Fruit fly (Drosophila melanogaster) whole organism: ENCODE results near the gene CG17298.

Experiments
- CG8478 ChIP-seq: fragments of >200 bp; optimal IDR thresholded peaks from 2 replicates; lab custom pipeline; 2018; ENCODE audit warnings: inconsistent platforms
- Dll ChIP-seq: fragments of >200 bp; optimal IDR thresholded peaks from 2 replicates; lab custom pipeline; 2017
- EcR ChIP-seq, 2 experiments: fragments of >200 bp; optimal IDR thresholded peaks; 2 replicates each; lab custom pipeline; 2017; ENCODE audit warnings: missing biosample characterization in 2 of 2, missing genetic modification characterization in 2 of 2, missing genetic modification reagents in 2 of 2
- pan ChIP-seq: fragments of >200 bp; optimal IDR thresholded peaks from 2 replicates; lab custom pipeline; 2017
- psq ChIP-seq: fragments of >200 bp; optimal IDR thresholded peaks from 2 replicates; lab custom pipeline; 2017
- usp ChIP-seq: fragments of >200 bp; optimal IDR thresholded peaks from 2 replicates; lab custom pipeline; 2017; ENCODE audit warnings: missing biosample characterization, missing genetic modification characterization, mixed read lengths

CG17298 gene

dm6 chr3R:21282897-21283296 is at the start of gene CG17298:
Gene CG17298, plus strand, starts transcription at chr3R:21283197.
- TF ChIP-seq Dll = no peak
- no peak for TF ChIP-seq pan (lab: Kevin White, UChicago)
- no peak for TF ChIP-seq usp (GFP tag; lab: Kevin White, UChicago)
- no peak for TF ChIP-seq psq (lab: Kevin White, UChicago)
- TF ChIP-seq CG8478 (lab: Kevin White, UChicago) = no peak
- no peak for TF ChIP-seq EcR (GFP tag; optimal IDR thresholded peaks at IDR 0.05; lab: Kevin White, UChicago)

- TF ChIP-seq Dll = no peak
- TF ChIP-seq psq (lab: Kevin White, UChicago) = no peak
- TF ChIP-seq EcR (GFP tag; optimal IDR thresholded peaks at IDR 0.05; lab: Kevin White, UChicago) = no peak
- no peak for TF ChIP-seq usp (GFP tag; lab: Kevin White, UChicago)
- TF ChIP-seq pan (lab: Kevin White, UChicago) = no peak
- TF ChIP-seq CG8478 (lab: Kevin White, UChicago) = no peak
Observed at dm6 chr3R:21237099-21237498, 45.9 kb upstream of the CG17298 start, which contains the start of gene e. Gene e, minus strand, starts transcription at chr3R:21237177.

DNA sequence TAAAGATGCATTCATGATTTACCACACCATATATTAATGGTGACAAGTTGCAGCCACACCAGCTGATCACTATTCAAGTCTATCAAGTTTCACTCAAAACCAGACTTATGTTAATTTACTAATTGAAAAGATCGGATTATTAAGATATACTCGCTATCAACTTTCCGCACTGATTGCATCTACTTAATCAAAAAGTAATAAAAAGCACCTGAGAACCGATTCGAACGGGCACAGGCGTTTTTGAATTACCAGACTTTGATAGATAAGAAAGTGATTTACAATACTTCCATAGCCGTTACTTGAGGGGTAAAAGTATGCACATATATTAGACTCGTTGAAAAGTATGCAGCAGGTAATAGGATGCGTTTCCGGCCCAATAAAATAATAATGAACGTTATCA is 41.7 kb upstream of the CG17298 start:
- TF ChIP-seq CG8478 (lab: Kevin White, UChicago) (no peak), usp (GFP tag; lab: Kevin White, UChicago) (no peak), EcR (GFP tag; optimal IDR thresholded peaks at IDR 0.05; lab: Kevin White, UChicago) (no peak), psq (lab: Kevin White, UChicago) (no peak), Dll (no peak), pan (lab: Kevin White, UChicago) (no peak)

DNA sequence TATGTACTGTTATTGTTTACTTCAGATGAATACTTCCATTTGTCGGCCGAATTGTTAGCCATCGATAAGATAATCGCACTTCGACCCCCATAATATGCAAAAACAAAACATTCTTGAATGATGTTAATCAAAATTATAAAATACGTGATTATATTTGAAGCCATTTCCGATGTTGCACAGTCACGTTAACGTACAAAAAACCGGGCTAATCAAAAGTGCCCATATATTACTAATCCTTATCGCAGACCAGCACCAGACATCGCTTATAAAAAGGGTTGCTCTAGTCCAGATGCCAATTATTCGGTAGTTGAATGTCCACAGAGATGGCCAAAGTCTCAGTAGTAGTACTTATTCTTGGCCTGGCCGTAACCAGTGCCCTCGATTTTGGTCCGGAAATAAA is 40.7 kb upstream of the CG17298 start, which contains the start of gene CG5892:
Gene CG5892, plus strand, starts transcription at position 301 of the 400 bp plus-strand sequence.
- no peak for TF ChIP-seq usp (GFP tag; lab: Kevin White, UChicago)
- no peak for TF ChIP-seq pan (lab: Kevin White, UChicago)
- no peak for TF ChIP-seq EcR (GFP tag; optimal IDR thresholded peaks at IDR 0.05; lab: Kevin White, UChicago)
- no peak for TF ChIP-seq CG8478 (lab: Kevin White, UChicago)
- TF ChIP-seq psq (lab: Kevin White, UChicago) = no peak
- no peak for TF ChIP-seq Dll

DNA sequence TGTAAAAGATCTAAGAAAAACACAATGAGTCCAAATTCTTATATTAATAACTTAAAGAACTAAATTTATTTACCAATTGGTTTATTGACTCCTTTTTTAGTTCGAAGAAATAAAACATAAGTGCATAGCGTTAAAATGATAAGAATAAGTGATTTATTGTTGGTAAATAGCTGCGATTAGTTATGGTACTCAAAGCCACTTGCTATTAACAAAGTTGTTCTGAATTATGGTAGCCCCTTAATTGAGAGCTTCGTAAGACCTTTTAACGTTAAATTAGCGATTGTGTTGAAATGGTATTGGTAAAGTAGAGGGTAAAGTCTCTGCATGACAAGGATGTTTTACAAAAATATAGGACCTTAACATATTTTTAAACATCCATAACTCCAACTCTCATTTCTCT is 37.2 kb upstream of the CG17298 start:
- no peak for TF ChIP-seq pan (lab: Kevin White, UChicago)
- TF ChIP-seq usp (GFP tag; lab: Kevin White, UChicago) = no peak
- no peak for TF ChIP-seq CG8478 (lab: Kevin White, UChicago)
- no peak for TF ChIP-seq psq (lab: Kevin White, UChicago)
- TF ChIP-seq Dll = no peak
- TF ChIP-seq EcR (GFP tag; optimal IDR thresholded peaks at IDR 0.05; lab: Kevin White, UChicago) = no peak

DNA sequence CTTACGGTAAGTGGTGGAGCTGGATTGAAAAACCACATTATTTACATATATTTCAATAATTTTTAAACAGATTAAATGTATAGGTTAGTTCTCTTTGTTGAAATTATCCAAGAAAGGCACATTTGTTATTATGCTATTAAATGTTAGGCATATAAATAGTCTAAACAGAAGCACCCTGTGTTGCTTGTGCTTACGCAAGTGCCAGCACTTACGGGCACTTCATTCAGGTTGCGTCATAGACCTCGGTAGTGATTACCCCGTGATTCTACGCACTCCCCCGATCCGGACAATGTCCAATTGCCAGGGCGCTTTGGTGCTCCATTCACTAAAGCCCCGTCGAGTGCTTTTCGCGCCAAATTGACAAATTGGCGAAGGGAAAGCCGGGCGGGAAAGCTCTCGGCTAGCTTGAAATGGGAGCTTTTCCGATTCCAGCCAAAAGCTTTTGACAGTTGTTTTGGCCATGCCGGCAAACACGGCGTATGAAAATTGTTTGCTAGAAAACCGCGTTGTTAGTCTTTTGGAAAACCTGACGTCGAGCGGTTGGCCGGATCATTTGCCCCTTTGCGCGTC is 36.4 kb upstream of the CG17298 start, which contains the start of gene ETHR:
Gene ETHR, plus strand, starts transcription at position 520 of the 570 bp plus-strand sequence.
- TF ChIP-seq psq (lab: Kevin White, UChicago) (no peak), pan (lab: Kevin White, UChicago) (no peak), usp (GFP tag; lab: Kevin White, UChicago) (no peak), EcR (GFP tag; optimal IDR thresholded peaks at IDR 0.05; lab: Kevin White, UChicago) (no peak), Dll (no peak), CG8478 (lab: Kevin White, UChicago) (no peak)

DNA sequence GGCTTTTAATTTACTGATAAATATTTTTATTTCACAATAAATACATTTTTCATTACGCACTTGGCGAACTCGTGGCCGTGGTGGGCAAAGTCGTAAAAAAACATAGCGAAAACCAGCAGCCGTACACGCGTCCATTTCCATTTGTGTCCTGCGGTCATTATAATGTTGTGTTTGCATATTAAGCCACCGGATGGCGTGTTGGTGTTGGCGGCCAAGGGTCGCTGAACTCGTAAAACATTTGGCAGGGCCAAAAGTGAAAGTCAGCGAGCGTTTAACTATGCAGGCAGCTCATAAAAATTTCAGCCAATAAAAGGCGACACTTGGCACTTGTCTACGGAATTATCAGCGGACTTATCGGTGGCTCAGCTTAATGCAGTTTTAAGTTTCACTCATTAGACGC is 30.5 kb upstream of the CG17298 start:
- TF ChIP-seq CG8478 (lab: Kevin White, UChicago) = no peak
- TF ChIP-seq EcR (GFP tag; optimal IDR thresholded peaks at IDR 0.05; lab: Kevin White, UChicago) = no peak
- TF ChIP-seq usp (GFP tag; lab: Kevin White, UChicago) = no peak
- no peak for TF ChIP-seq psq (lab: Kevin White, UChicago)
- no peak for TF ChIP-seq pan (lab: Kevin White, UChicago)
- no peak for TF ChIP-seq Dll

DNA sequence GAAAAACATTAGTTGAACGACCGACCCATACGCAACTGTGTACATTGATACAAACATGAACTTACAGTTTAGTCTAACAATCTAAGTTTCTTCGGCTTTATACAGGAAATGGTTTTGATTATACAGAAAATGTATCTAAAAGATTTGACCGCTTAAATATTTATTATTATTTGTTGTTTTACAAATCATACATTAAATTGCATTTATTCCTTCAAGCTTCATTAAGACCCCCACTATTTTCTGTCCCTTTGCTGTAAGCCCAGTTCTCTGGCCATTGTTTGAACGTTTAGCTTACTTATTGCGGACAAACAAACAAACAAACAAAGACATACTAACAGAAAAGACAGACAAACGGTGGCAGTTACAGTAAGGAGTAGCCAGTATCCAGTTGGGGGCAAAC is 28.7 kb upstream of the CG17298 start:
- TF ChIP-seq Dll (no peak), EcR (GFP tag; optimal IDR thresholded peaks at IDR 0.05; lab: Kevin White, UChicago) (no peak)

DNA sequence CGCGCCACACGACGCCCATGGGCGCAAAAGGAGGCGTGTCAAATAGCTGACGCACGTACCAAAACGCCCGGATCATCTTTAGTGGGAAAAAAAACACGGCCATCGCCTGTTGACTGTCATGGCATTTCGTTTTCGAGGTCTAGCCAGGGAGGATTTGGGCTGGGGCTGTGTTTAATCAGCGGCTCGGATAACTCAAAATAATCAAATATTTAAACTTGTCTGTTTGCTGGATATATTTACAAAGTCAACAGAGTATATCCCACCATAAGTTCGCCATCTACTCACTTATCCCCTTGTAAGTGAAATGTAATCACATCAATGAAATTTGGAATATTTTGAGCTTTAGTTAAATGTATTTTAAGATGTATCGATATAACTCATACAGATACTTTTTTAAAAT is 22.2 kb upstream of the CG17298 start:
- no peak for TF ChIP-seq psq (lab: Kevin White, UChicago)
- TF ChIP-seq EcR (GFP tag; optimal IDR thresholded peaks at IDR 0.05; lab: Kevin White, UChicago) = no peak
- no peak for TF ChIP-seq usp (GFP tag; lab: Kevin White, UChicago)
- TF ChIP-seq Dll = no peak
- no peak for TF ChIP-seq pan (lab: Kevin White, UChicago)
- no peak for TF ChIP-seq CG8478 (lab: Kevin White, UChicago)

DNA sequence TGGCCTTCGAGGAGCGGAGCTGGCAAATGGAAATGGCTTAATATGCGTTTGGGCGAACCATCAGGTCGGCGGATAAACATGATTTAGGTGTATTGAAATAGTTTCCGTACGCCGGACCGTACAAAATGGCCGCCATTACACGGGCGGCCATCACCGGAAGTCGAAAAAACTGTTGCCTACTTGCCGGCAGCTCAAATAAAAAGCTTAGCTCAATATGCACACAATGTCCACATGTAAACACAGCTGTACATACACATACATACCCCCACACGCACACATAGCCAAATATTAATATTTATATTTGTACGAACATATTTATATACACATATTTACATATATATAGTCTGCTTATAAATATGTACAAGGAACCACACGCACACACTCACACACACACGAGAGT is 19.8 kb upstream of the CG17298 start:
- TF ChIP-seq pan (lab: Kevin White, UChicago) = no peak
- no peak for TF ChIP-seq usp (GFP tag; lab: Kevin White, UChicago)
- TF ChIP-seq psq (lab: Kevin White, UChicago) = no peak
- TF ChIP-seq Dll = no peak

- TF ChIP-seq EcR (GFP tag; optimal IDR thresholded peaks at IDR 0.05; lab: Kevin White, UChicago) (no peak), Dll (no peak), CG8478 (lab: Kevin White, UChicago) (no peak), psq (lab: Kevin White, UChicago) (no peak)
Observed at dm6 chr3R:21267972-21268512, 15.0 kb upstream of the CG17298 start.

- TF ChIP-seq psq (lab: Kevin White, UChicago) (no peak), EcR (GFP tag; optimal IDR thresholded peaks at IDR 0.05; lab: Kevin White, UChicago) (no peak), usp (GFP tag; lab: Kevin White, UChicago) (no peak), pan (lab: Kevin White, UChicago) (no peak), CG8478 (lab: Kevin White, UChicago) (no peak), Dll (no peak)
Observed at dm6 chr3R:21268873-21269272, 14.1 kb upstream of the CG17298 start, which contains the start of gene Rab1. Gene Rab1, minus strand, starts transcription at chr3R:21269060.
